Fruit fly (Drosophila melanogaster): ENCODE results near the gene Wwox.

Gene Wwox

DNA sequence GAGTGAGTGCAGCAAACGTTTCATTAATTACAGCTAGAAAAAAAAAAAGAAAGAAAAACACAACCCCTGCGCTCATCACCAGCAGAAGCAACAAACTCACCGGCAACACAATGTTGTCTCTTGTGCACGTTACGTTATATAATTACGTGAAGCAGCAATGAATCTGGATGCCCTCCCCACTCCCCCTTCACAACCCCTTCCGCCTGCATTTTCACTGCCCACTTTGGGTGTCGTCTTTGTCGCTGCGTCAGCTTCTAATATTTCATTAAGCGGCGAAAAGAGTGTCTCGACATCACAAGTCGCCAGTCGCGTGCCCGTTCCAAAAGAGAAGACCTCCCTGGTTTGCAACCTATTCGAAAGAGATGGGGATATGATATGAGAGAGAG lies 37.6 kb downstream of the Wwox start:
- no peak for TF ChIP-seq Vsx2 (GFP tag; optimal IDR thresholded peaks at IDR 0.05; ENCODE audit: partially characterized antibody)
- TF ChIP-seq woc (GFP tag; optimal IDR thresholded peaks at IDR 0.05): no peak
- no peak for TF ChIP-seq ey (GFP tag; optimal IDR thresholded peaks at IDR 0.05)
- TF ChIP-seq h (GFP tag; optimal IDR thresholded peaks at IDR 0.05): no peak
- TF ChIP-seq Mio (GFP tag; optimal IDR thresholded peaks at IDR 0.05): no peak
- TF ChIP-seq CrebA (GFP tag; optimal IDR thresholded peaks at IDR 0.05; ENCODE audit: borderline replicate concordance): no peak
- TF ChIP-seq HLH106 (tag; optimal IDR thresholded peaks at IDR 0.05): no peak
- TF ChIP-seq dl (GFP tag; optimal IDR thresholded peaks at IDR 0.05; ENCODE audit: insufficient read depth in 1 of 2, partially characterized antibody in 2 of 2): no peak
- no peak for TF ChIP-seq CG32264 (GFP tag; optimal IDR thresholded peaks at IDR 0.05)
- TF ChIP-seq fru (GFP tag; optimal IDR thresholded peaks at IDR 0.05): no peak
- TF ChIP-seq Myc (optimal IDR thresholded peaks at IDR 0.05): no peak
- no peak for TF ChIP-seq foxo (GFP tag; optimal IDR thresholded peaks at IDR 0.05)
- TF ChIP-seq Dfd (GFP tag; optimal IDR thresholded peaks at IDR 0.05): no peak
- TF ChIP-seq jim (GFP tag; optimal IDR thresholded peaks at IDR 0.05): no peak
- no peak for TF ChIP-seq usp (GFP tag; optimal IDR thresholded peaks at IDR 0.05)
- no peak for TF ChIP-seq Jra (GFP tag; optimal IDR thresholded peaks at IDR 0.05)
- no peak for TF ChIP-seq lola (GFP tag; optimal IDR thresholded peaks at IDR 0.05)
- TF ChIP-seq GATAd (GFP tag; optimal IDR thresholded peaks at IDR 0.05): no peak
- no peak for TF ChIP-seq psq (GFP tag; optimal IDR thresholded peaks at IDR 0.05)

DNA sequence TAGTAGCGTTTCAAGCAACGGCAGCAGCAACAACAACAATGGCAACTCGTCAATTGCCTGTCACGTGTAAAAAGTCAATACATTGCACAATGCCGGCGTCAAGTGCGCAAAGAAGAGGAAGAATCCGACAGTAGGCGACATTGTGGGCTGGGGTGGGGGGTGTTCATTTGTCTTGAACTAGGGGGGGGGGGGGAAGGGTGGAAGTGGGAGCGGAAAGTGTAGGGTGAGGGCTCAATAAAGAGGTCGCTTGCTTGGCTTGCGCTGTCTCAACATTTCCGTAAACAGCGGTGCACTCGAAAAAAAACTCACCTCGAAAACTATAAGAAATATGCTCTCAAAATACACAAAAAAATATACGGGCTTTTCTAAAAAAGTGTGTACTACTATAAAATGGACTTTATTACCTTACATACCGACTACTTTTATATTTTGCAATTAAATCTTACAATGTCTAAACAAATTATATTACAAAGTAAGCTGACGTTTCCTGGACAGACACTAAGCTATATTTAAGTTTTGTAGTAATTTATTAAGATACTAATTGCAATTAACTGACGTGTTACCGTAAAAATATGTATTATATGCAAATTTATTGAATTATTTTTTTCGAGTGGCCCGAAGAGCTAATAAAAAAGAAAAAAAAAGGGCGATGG lies 38.2 kb downstream of the Wwox start:
- TF ChIP-seq sage (GFP tag; optimal IDR thresholded peaks at IDR 0.05): no peak
- no peak for TF ChIP-seq sv (GFP tag; optimal IDR thresholded peaks at IDR 0.05)
- no peak for TF ChIP-seq Dif (GFP tag; optimal IDR thresholded peaks at IDR 0.05; ENCODE audit: partially characterized antibody)
- no peak for TF ChIP-seq fru (GFP tag; optimal IDR thresholded peaks at IDR 0.05)
- TF ChIP-seq CG32264 (GFP tag; optimal IDR thresholded peaks at IDR 0.05): no peak
- no peak for TF ChIP-seq jim (GFP tag; optimal IDR thresholded peaks at IDR 0.05)
- TF ChIP-seq Dfd (GFP tag; optimal IDR thresholded peaks at IDR 0.05): no peak
- TF ChIP-seq CG9705 (GFP tag; optimal IDR thresholded peaks at IDR 0.05): no peak
- TF ChIP-seq HLH106 (tag; optimal IDR thresholded peaks at IDR 0.05): no peak
- TF ChIP-seq Hr78 (GFP tag; optimal IDR thresholded peaks at IDR 0.05): no peak
- no peak for TF ChIP-seq pan (optimal IDR thresholded peaks at IDR 0.05)
- no peak for TF ChIP-seq Hnf4 (GFP tag; optimal IDR thresholded peaks at IDR 0.05)
- TF ChIP-seq Abd-B (GFP tag; optimal IDR thresholded peaks at IDR 0.05): no peak
- TF ChIP-seq Jra (GFP tag; optimal IDR thresholded peaks at IDR 0.05): no peak

DNA sequence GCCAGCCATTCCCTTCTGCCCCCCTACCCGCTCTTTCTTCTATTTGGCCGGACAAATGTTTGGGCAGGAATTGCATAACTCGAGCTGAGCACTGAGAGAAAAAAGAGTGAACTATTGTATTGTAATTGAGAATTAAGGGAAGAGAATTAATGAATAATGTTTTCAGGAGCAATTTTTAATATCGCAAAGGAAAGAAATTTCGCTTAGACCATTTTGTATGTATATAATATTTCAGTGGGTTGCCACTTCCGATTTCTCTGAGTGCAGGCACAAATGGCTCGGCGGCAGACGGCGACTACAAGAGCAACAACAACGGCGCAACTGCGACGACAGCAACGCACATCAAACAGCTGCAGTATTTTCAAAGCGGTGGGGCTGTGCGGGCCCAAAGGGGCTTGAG lies 39.5 kb downstream of the Wwox start:
- TF ChIP-seq rgr (GFP tag; optimal IDR thresholded peaks at IDR 0.05): peak; percentile 67
- TF ChIP-seq Sp1 (GFP tag; optimal IDR thresholded peaks at IDR 0.05): peak; percentile 48
- no peak for TF ChIP-seq CG32264 (GFP tag; optimal IDR thresholded peaks at IDR 0.05)
- no peak for TF ChIP-seq Dif (GFP tag; optimal IDR thresholded peaks at IDR 0.05; ENCODE audit: partially characterized antibody)
- no peak for TF ChIP-seq Vsx2 (GFP tag; optimal IDR thresholded peaks at IDR 0.05; ENCODE audit: partially characterized antibody)
- peak; percentile 73 for TF ChIP-seq fru (GFP tag; optimal IDR thresholded peaks at IDR 0.05)
- peak; percentile 26 for TF ChIP-seq HLH106 (tag; optimal IDR thresholded peaks at IDR 0.05)
- TF ChIP-seq brk (GFP tag; optimal IDR thresholded peaks at IDR 0.05): peak; percentile 18
- peak; percentile 48 for TF ChIP-seq psq (GFP tag; optimal IDR thresholded peaks at IDR 0.05)
- peak; percentile 59 for TF ChIP-seq Hnf4 (GFP tag; optimal IDR thresholded peaks at IDR 0.05)
- TF ChIP-seq dmrt93B (GFP tag; optimal IDR thresholded peaks at IDR 0.05): peak; percentile 19
- TF ChIP-seq ey (GFP tag; optimal IDR thresholded peaks at IDR 0.05): peak; percentile 76
- peak; percentile 12 for TF ChIP-seq sv (GFP tag; optimal IDR thresholded peaks at IDR 0.05)
- no peak for TF ChIP-seq Dfd (GFP tag; optimal IDR thresholded peaks at IDR 0.05)
- TF ChIP-seq foxo (GFP tag; optimal IDR thresholded peaks at IDR 0.05): peak in 1 of 2 experiments; percentile 72
- no peak for TF ChIP-seq dl (GFP tag; optimal IDR thresholded peaks at IDR 0.05; ENCODE audit: insufficient read depth in 1 of 2, partially characterized antibody in 2 of 2)
- peak; percentile 30 for TF ChIP-seq GATAd (GFP tag; optimal IDR thresholded peaks at IDR 0.05)
- TF ChIP-seq br (GFP tag; optimal IDR thresholded peaks at IDR 0.05): peak; percentile 57
- TF ChIP-seq h (GFP tag; optimal IDR thresholded peaks at IDR 0.05): peak; percentile 51
- no peak for TF ChIP-seq N (GFP tag; optimal IDR thresholded peaks at IDR 0.05)
- TF ChIP-seq pan (optimal IDR thresholded peaks at IDR 0.05): no peak
- no peak for TF ChIP-seq Abd-B (GFP tag; optimal IDR thresholded peaks at IDR 0.05)
- TF ChIP-seq woc (GFP tag; optimal IDR thresholded peaks at IDR 0.05): peak; percentile 11
- TF ChIP-seq OdsH (GFP tag; optimal IDR thresholded peaks at IDR 0.05): peak; percentile 63
- no peak for TF ChIP-seq Jra (GFP tag; optimal IDR thresholded peaks at IDR 0.05)
